Fruit fly (Drosophila melanogaster): ENCODE results near the gene Atxn7.

Atxn7 gene

dm6 chr2L:2357228-2357656 is 18.4 kb upstream of the Atxn7 start, which contains the start of gene CG9967 (continued):
- TF ChIP-seq Hsf (GFP tag; optimal IDR thresholded peaks at IDR 0.05) (no peak), CG14441 (GFP tag; IDR thresholded peaks at IDR 0.05) (no peak), CG10979 (tag; optimal IDR thresholded peaks at IDR 0.05) (peak; percentile 6), CG31224 (GFP tag; IDR thresholded peaks at IDR 0.05) (no peak), CG17385 (GFP tag; optimal IDR thresholded peaks at IDR 0.05) (no peak), fd64A (GFP tag; optimal IDR thresholded peaks at IDR 0.05) (no peak), Dp (GFP tag; optimal IDR thresholded peaks at IDR 0.05) (peak; percentile 86), CG34224 (GFP tag; IDR thresholded peaks at IDR 0.05; ENCODE audit: partially characterized antibody) (peak; percentile 48; the same call in 1 of the 3 replicates), CG8290 (GFP tag; optimal IDR thresholded peaks at IDR 0.05) (no peak), CG8290 (tag; optimal IDR thresholded peaks at IDR 0.05) (no peak), oc (tag; optimal IDR thresholded peaks at IDR 0.05) (no peak), abd-A (tag; optimal IDR thresholded peaks at IDR 0.05) (no peak), CG13624 (GFP tag; optimal IDR thresholded peaks at IDR 0.05) (no peak), BtbVII (GFP tag; optimal IDR thresholded peaks at IDR 0.05) (no peak), twi (tag; optimal IDR thresholded peaks at IDR 0.05) (no peak), Rx (GFP tag; IDR thresholded peaks at IDR 0.05) (no peak), ranshi (GFP tag; IDR thresholded peaks at IDR 0.05) (no peak), CG6272 (GFP tag; IDR thresholded peaks at IDR 0.05) (no peak), CG8089 (GFP tag; optimal IDR thresholded peaks at IDR 0.05) (no peak), tap (tag; optimal IDR thresholded peaks at IDR 0.05) (no peak), Fer3 (tag; optimal IDR thresholded peaks at IDR 0.05) (no peak), HLH54F (GFP tag; optimal IDR thresholded peaks at IDR 0.05) (no peak), lola (GFP tag; optimal IDR thresholded peaks at IDR 0.05) (no peak), cad (GFP tag; optimal IDR thresholded peaks at IDR 0.05) (no peak), klu (GFP tag; IDR thresholded peaks at IDR 0.05) (no peak), Sox100B (GFP tag; optimal IDR thresholded peaks at IDR 0.05) (no peak), tgo (GFP tag; IDR thresholded peaks at IDR 0.05) (no peak), NFAT (GFP tag; IDR thresholded peaks at IDR 0.05) (no peak), Stat92E (GFP tag; optimal IDR thresholded peaks at IDR 0.05) (no peak), CG31365 (tag; optimal IDR thresholded peaks at IDR 0.05) (no peak), Bgb (GFP tag; IDR thresholded peaks at IDR 0.05; ENCODE audit: partially characterized antibody) (peak; percentile 27; the same call in 1 of the 2 replicates), HLHmδ (GFP tag; optimal IDR thresholded peaks at IDR 0.05) (no peak), gsb-n (tag; optimal IDR thresholded peaks at IDR 0.05) (no peak), fu2 (GFP tag; optimal IDR thresholded peaks at IDR 0.05) (no peak), toy (GFP tag; IDR thresholded peaks at IDR 0.05) (no peak), dmrt11E (tag; optimal IDR thresholded peaks at IDR 0.05) (no peak), Gug (GFP tag; IDR thresholded peaks at IDR 0.05) (no peak), dpn (GFP tag; optimal IDR thresholded peaks at IDR 0.05) (peak in 1 of 2 experiments; percentile 2), peb (GFP tag; IDR thresholded peaks at IDR 0.05) (no peak), gem (tag; optimal IDR thresholded peaks at IDR 0.05) (peak; percentile 35), seq (GFP tag; IDR thresholded peaks at IDR 0.05) (no peak), CG8281 (tag; optimal IDR thresholded peaks at IDR 0.05) (no peak), CG4404 (GFP tag; IDR thresholded peaks at IDR 0.05) (no peak), mam (GFP tag; optimal IDR thresholded peaks at IDR 0.05) (no peak), disco-r (GFP tag; optimal IDR thresholded peaks at IDR 0.05) (no peak), her (GFP tag; optimal IDR thresholded peaks at IDR 0.05) (no peak), amos (GFP tag; IDR thresholded peaks at IDR 0.05; ENCODE audit: partially characterized antibody) (peak; percentile 34; the same call in 1 of the 2 replicates), CG5245 (GFP tag; optimal IDR thresholded peaks at IDR 0.05) (no peak), CG12071 (GFP tag; optimal IDR thresholded peaks at IDR 0.05) (no peak), NfI (GFP tag; optimal IDR thresholded peaks at IDR 0.05) (no peak), sens-2 (GFP tag; IDR thresholded peaks at IDR 0.05) (peak; percentile 58), CG4424 (GFP tag; optimal IDR thresholded peaks at IDR 0.05) (no peak)

Measured in whole organism, embryonic.